Worm (Caenorhabditis elegans) whole organism, mixed stage, embryonic: Measurements from ENCODE around the gene pqn-18.

Experiments
- ceh-39 ChIP-seq: fragments of 150-350 bp; optimal IDR thresholded peaks from 2 replicates; lab custom pipeline; 2014; ENCODE audit warnings: missing biosample characterization, missing genetic modification characterization
- ces-1 ChIP-seq: fragments of 150-350 bp; optimal IDR thresholded peaks from 2 replicates; lab custom pipeline; 2014; ENCODE audit warnings: missing biosample characterization, missing genetic modification reagents, missing genetic modification characterization
- lin-13 ChIP-seq: fragments of 150-350 bp; optimal IDR thresholded peaks from 2 replicates; lab custom pipeline; 2014; ENCODE audit warnings: missing biosample characterization, missing genetic modification characterization
- mep-1 ChIP-seq: fragments of 150-350 bp; optimal IDR thresholded peaks from 2 replicates; lab custom pipeline; 2017; ENCODE audit warnings: missing biosample characterization, missing genetic modification reagents, missing genetic modification characterization, inconsistent platforms
- nhr-12 ChIP-seq: fragments of 150-350 bp; optimal IDR thresholded peaks from 2 replicates; lab custom pipeline; 2014; ENCODE audit warnings: missing biosample characterization, missing genetic modification characterization
- pha-4 ChIP-seq: fragments of 150-350 bp; optimal IDR thresholded peaks from 2 replicates; lab custom pipeline; 2018; ENCODE audit warnings: missing biosample characterization, missing genetic modification reagents, missing genetic modification characterization
- sem-2 ChIP-seq: fragments of 200-800 bp; sonication (Bioruptor generic); optimal IDR thresholded peaks from 2 replicates; lab custom pipeline; 2018; ENCODE audit warnings: mild to moderate bottlenecking, missing genetic modification characterization, missing compliant biosample characterization
- ztf-11 ChIP-seq: fragments of 150-350 bp; optimal IDR thresholded peaks from 2 replicates; lab custom pipeline; 2014; ENCODE audit warnings: missing biosample characterization, missing genetic modification characterization

- TF ChIP-seq nhr-12 (tag; lab: Kevin White, UChicago) = no peak
- no peak for TF ChIP-seq ceh-39 (tag; lab: Kevin White, UChicago)
- no peak for TF ChIP-seq lin-13
- TF ChIP-seq ztf-11 (tag; lab: Kevin White, UChicago) = no peak
- no peak for TF ChIP-seq pha-4 (tag; lab: Kevin White, UChicago)
- TF ChIP-seq sem-2 (GFP tag; lab: Kevin White, UChicago) = no peak
- no peak for TF ChIP-seq mep-1 (tag; lab: Kevin White, UChicago)
- no peak for TF ChIP-seq ces-1 (GFP tag; lab: Kevin White, UChicago)
Observed at ce11 chrX:12907502-12907901, at the start of gene pqn-18.
